Worm (Caenorhabditis elegans): ENCODE results near the gene ZK1320.2.

Gene ZK1320.2

DNA sequence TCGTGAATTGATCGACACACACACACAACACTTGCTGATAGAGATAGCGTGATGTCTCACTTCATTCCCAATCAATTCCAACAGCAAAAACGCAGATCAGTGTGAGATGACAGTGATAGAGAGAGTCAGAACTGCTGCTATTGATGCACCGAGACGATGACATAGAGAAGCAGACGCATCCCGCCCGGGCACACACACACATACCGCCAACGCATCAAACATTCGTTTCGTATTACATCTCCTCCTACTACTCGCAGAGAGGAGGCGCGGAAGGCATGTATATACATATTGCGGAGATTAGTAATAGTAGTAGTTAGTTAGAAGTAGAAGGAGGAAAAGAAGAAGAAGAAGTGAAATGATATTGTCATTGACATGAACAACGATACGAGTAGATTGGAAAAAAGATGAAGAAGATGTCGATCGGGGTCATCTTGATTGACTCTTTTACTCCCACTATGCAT, 39.4 kb downstream of the ZK1320.2 start (continued):
- TF ChIP-seq egl-43 (GFP tag; IDR thresholded peaks at IDR 0.05) (0 out of 2 replicates have a peak, but pooled peaks have one; percentile 7), ama-1 (optimal IDR thresholded peaks at IDR 0.05) (peak; percentile 2), ceh-44 (GFP tag; IDR thresholded peaks at IDR 0.05) (no peak), madf-5 (GFP tag; IDR thresholded peaks at IDR 0.05) (no peak)

DNA sequence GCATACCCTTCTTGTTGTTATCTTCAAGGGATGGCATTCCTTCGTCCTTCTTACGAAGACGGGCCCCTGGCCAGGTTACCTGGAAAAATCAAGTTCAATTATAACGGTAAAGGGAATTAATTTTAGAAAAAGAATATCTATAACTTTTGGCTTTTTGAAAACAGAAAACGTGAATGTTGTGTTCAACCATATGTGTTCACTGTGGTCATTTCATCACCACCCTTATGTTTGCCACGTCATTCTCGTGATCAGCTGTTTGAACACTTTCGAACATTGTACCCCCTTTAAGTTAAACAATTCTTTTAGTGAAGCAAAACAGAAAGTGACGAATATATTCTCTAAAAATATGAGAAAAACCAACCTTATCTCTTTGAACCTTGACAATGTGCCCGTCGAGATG, 40.0 kb downstream of the ZK1320.2 start:
- TF ChIP-seq Y5F2A.4 (GFP tag; optimal IDR thresholded peaks at IDR 0.05) (no peak), lim-7 (GFP tag; IDR thresholded peaks at IDR 0.05) (peak; percentile 31; the same call in 1 of the 2 replicates), T26A8.4 (GFP tag; IDR thresholded peaks at IDR 0.05) (no peak), tra-1 (GFP tag; IDR thresholded peaks at IDR 0.05) (no peak), skn-1 (tag; optimal IDR thresholded peaks at IDR 0.05) (no peak), ceh-82 (tag; optimal IDR thresholded peaks at IDR 0.05) (no peak), Y75B8A.6 (GFP tag; IDR thresholded peaks at IDR 0.05) (0 out of 2 replicates have a peak, but pooled peaks have one; percentile 32)

DNA sequence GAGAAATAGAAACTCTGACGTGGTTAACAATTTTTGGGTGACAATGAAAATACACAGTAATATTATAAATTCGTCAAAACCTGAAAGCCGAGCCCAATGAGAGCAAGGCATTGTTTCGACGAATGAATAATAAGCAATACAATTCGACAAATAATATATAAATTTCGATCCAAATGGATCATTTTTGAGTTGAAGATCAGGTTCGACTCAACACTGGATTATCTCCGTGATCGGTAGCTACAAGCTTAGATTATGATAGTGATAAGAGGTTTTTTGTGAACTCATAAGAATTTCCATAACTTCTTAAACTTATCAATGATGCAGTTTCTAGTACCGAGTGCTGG, 40.9 kb downstream of the ZK1320.2 start:
- TF ChIP-seq nhr-102 (tag; optimal IDR thresholded peaks at IDR 0.05) = no peak
- TF ChIP-seq F10B5.3 (tag; optimal IDR thresholded peaks at IDR 0.05) = no peak
- TF ChIP-seq fos-1 (tag; optimal IDR thresholded peaks at IDR 0.05) = peak; percentile 27
- TF ChIP-seq lim-7 (GFP tag; IDR thresholded peaks at IDR 0.05) = no peak
- TF ChIP-seq snpc-1.2 (GFP tag; IDR thresholded peaks at IDR 0.05) = no peak
- 0 out of 2 replicates have a peak, but pooled peaks have one; percentile 7 for TF ChIP-seq ceh-44 (GFP tag; IDR thresholded peaks at IDR 0.05)
- TF ChIP-seq attf-4 (tag; optimal IDR thresholded peaks at IDR 0.05) = no peak
- no peak for TF ChIP-seq mxl-2 (GFP tag; conservative IDR thresholded peaks at IDR 0.05)
- TF ChIP-seq set-16 (GFP tag; IDR thresholded peaks at IDR 0.05) = no peak
- TF ChIP-seq Y48G9A.11 (GFP tag; IDR thresholded peaks at IDR 0.05) = no peak
- peak; percentile 10 for TF ChIP-seq duxl-1 (tag; optimal IDR thresholded peaks at IDR 0.05; ENCODE audit: poor library complexity)
- no peak for TF ChIP-seq lin-13 (GFP tag; optimal IDR thresholded peaks at IDR 0.05)
- TF ChIP-seq sdz-12 (GFP tag; optimal IDR thresholded peaks at IDR 0.05) = no peak
- TF ChIP-seq dve-1 (tag; optimal IDR thresholded peaks at IDR 0.05; ENCODE audit: insufficient read depth) = no peak
- no peak for TF ChIP-seq nhr-42 (GFP tag; IDR thresholded peaks at IDR 0.05)
- TF ChIP-seq dmd-6 (GFP tag; IDR thresholded peaks at IDR 0.05) = peak; percentile 19; the same call in 1 of the 2 replicates
- no peak for TF ChIP-seq pqm-1 (tag; optimal IDR thresholded peaks at IDR 0.05)
- TF ChIP-seq F44E2.7 (GFP tag; IDR thresholded peaks at IDR 0.05) = no peak
- TF ChIP-seq nhr-41 (GFP tag; IDR thresholded peaks at IDR 0.05) = no peak
- no peak for TF ChIP-seq R02D3.7 (tag; optimal IDR thresholded peaks at IDR 0.05)
- no peak for TF ChIP-seq php-3 (GFP tag; IDR thresholded peaks at IDR 0.05)
- no peak for TF ChIP-seq Y105C5A.15 (GFP tag; IDR thresholded peaks at IDR 0.05)
- no peak for TF ChIP-seq cey-2 (tag; optimal IDR thresholded peaks at IDR 0.05; ENCODE audit: borderline replicate concordance, insufficient read depth)
- TF ChIP-seq zip-11 (GFP tag; IDR thresholded peaks at IDR 0.05) = no peak
- no peak for TF ChIP-seq egl-43 (GFP tag; IDR thresholded peaks at IDR 0.05)
- TF ChIP-seq lin-15B (tag; optimal IDR thresholded peaks at IDR 0.05) = peak; percentile 12
- TF ChIP-seq aha-1 (tag) = peak; percentile 76

DNA sequence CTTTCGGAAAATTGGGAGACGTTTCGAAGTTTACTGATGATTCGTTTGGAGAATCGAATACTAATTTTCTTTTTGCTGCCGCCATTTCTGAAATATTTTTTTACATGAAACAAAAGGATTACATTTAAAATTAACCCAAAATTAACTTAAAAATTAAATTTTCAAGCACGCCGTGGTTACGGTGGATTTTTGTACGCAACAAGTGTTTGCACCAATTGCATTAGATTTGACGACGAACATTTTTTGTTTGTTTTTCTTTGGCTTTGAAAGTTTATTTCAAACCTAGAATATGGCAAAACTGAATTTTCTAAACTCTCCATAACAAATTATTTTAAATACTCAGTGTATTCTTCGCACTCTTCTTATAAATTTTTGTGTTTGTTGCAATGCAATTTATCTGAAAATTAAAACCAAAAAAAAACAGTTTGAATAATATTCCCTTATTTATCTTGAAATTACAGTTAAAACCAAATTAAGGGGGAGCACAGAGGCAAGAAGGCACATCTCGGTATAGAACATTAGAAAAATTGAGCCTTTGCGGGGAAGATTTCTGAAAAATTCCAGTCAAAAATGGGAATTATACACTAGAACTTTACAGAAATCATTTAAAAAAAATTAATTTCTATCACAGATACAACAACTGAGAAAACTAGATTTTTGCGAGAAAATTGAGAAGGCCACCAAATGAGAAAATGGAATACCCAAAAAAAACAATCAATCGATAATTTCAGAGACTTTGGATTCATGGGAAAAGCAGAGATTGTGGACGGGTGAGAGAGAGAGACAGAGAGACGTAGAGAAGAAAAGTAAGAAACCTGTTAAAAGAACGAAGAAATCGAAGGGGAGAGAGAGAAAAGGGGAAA, 41.5 kb downstream of the ZK1320.2 start, which contains the start of gene hal-3:
hal-3 (minus strand) TSS at position 87 of the 863 bp plus-strand sequence.
- TF ChIP-seq ceh-82 (tag; optimal IDR thresholded peaks at IDR 0.05) (no peak), egl-27 (tag; optimal IDR thresholded peaks at IDR 0.05) (no peak), spr-1 (tag; optimal IDR thresholded peaks at IDR 0.05) (no peak), aly-2 (tag; optimal IDR thresholded peaks at IDR 0.05) (no peak), mdl-1 (tag; optimal IDR thresholded peaks at IDR 0.05) (no peak), dmd-9 (GFP tag; IDR thresholded peaks at IDR 0.05) (no peak), ama-1 (optimal IDR thresholded peaks at IDR 0.05) (peak; percentile 47), zag-1 (tag; optimal IDR thresholded peaks at IDR 0.05) (no peak), dve-1 (tag; optimal IDR thresholded peaks at IDR 0.05; ENCODE audit: insufficient read depth) (no peak), pha-4 (GFP tag; IDR thresholded peaks at IDR 0.05) (peak; percentile 42), pha-4 (tag; optimal IDR thresholded peaks at IDR 0.05) (no peak), tag-97 (GFP tag; IDR thresholded peaks at IDR 0.05) (no peak), set-16 (GFP tag; IDR thresholded peaks at IDR 0.05) (no peak), mes-2 (tag; optimal IDR thresholded peaks at IDR 0.05; ENCODE audit: poor library complexity, severe bottlenecking) (peak; percentile 64), nhr-42 (GFP tag; IDR thresholded peaks at IDR 0.05) (no peak), nhr-102 (tag; optimal IDR thresholded peaks at IDR 0.05) (peak; percentile 18)

Measured in whole organism, L4 larva.